Worm (Caenorhabditis elegans) whole organism, late embryonic: ENCODE measurements around the gene col-179.
A peak's percentile ranks its signal among the peaks of the same experiment; 100 is the strongest.

ENCODE experiments used
- C38D4.7 ChIP-seq: fragments of 200-800 bp; sonication (Bioruptor generic); optimal IDR thresholded peaks from 2 replicates; lab custom pipeline; 2018; ENCODE audit warnings: mild to moderate bottlenecking, missing genetic modification characterization, moderate library complexity, missing compliant biosample characterization
- K02D7.2 ChIP-seq: sonication (generic microtip); optimal IDR thresholded peaks from 2 replicates; lab custom pipeline; 2017; ENCODE audit warnings: mild to moderate bottlenecking, missing genetic modification characterization, missing compliant biosample characterization
- Y22D7AL.16 ChIP-seq: sonication (generic microtip); optimal IDR thresholded peaks from 2 replicates; lab custom pipeline; 2016; ENCODE audit warnings: missing genetic modification characterization, missing compliant biosample characterization
- ceh-24 ChIP-seq: sonication (generic microtip); optimal IDR thresholded peaks from 2 replicates; lab custom pipeline; 2016; ENCODE audit warnings: mild to moderate bottlenecking, missing genetic modification characterization, missing compliant biosample characterization
- ceh-6 ChIP-seq: fragments of 200-800 bp; sonication (Bioruptor generic); optimal IDR thresholded peaks from 2 replicates; lab custom pipeline; 2018; ENCODE audit warnings: mild to moderate bottlenecking, missing genetic modification characterization, missing compliant biosample characterization
- ceh-9 ChIP-seq: sonication (generic microtip); optimal IDR thresholded peaks from 2 replicates; lab custom pipeline; 2016; ENCODE audit warnings: mild to moderate bottlenecking, missing genetic modification characterization, inconsistent platforms, missing compliant biosample characterization
- dmd-4 ChIP-seq: sonication (generic microtip); optimal IDR thresholded peaks from 2 replicates; lab custom pipeline; 2016; ENCODE audit warnings: borderline replicate concordance, missing genetic modification characterization, missing compliant biosample characterization
- elt-2 ChIP-seq: sonication (generic microtip); optimal IDR thresholded peaks from 2 replicates; lab custom pipeline; 2016; ENCODE audit warnings: missing genetic modification reagents, missing genetic modification characterization, missing compliant biosample characterization
- elt-4 ChIP-seq: sonication (generic microtip); optimal IDR thresholded peaks from 2 replicates; lab custom pipeline; 2016; ENCODE audit warnings: missing genetic modification characterization, missing compliant biosample characterization
- ets-4 ChIP-seq: sonication (generic microtip); optimal IDR thresholded peaks from 2 replicates; lab custom pipeline; 2016; ENCODE audit warnings: missing genetic modification characterization, missing compliant biosample characterization
- fax-1 ChIP-seq: sonication (generic microtip); optimal IDR thresholded peaks from 2 replicates; lab custom pipeline; 2016; ENCODE audit warnings: missing genotype, missing genetic modification characterization, missing compliant biosample characterization
- hlh-13 ChIP-seq: fragments of 200-800 bp; sonication (Bioruptor generic); optimal IDR thresholded peaks from 2 replicates; lab custom pipeline; 2018; ENCODE audit warnings: mild to moderate bottlenecking, missing genetic modification characterization, missing compliant biosample characterization
- hlh-15 ChIP-seq: sonication (generic microtip); optimal IDR thresholded peaks from 2 replicates; lab custom pipeline; 2016; ENCODE audit warnings: missing genetic modification characterization, missing compliant biosample characterization
- lim-6 ChIP-seq: sonication (generic microtip); optimal IDR thresholded peaks from 2 replicates; lab custom pipeline; 2016; ENCODE audit warnings: missing genetic modification characterization, missing compliant biosample characterization
- lin-11 ChIP-seq: fragments of 200-800 bp; sonication (Bioruptor generic); optimal IDR thresholded peaks from 2 replicates; lab custom pipeline; 2018; ENCODE audit warnings: mild to moderate bottlenecking, missing genetic modification characterization, missing compliant biosample characterization
- nfya-1 ChIP-seq: sonication (generic microtip); optimal IDR thresholded peaks from 2 replicates; lab custom pipeline; 2017; ENCODE audit warnings: missing genetic modification characterization, mild to moderate bottlenecking, missing compliant biosample characterization, antibody characterized with exemption, moderate library complexity
- pha-4 ChIP-seq: fragments of 150-350 bp; optimal IDR thresholded peaks from 2 replicates; lab custom pipeline; 2018; ENCODE audit warnings: missing biosample characterization, missing genetic modification reagents, missing genetic modification characterization
- pros-1 ChIP-seq: fragments of 150-350 bp; optimal IDR thresholded peaks from 2 replicates; lab custom pipeline; 2014; ENCODE audit warnings: missing biosample characterization, missing genetic modification reagents, missing genetic modification characterization
- sox-4 ChIP-seq: sonication (generic microtip); optimal IDR thresholded peaks from 2 replicates; lab custom pipeline; 2017; ENCODE audit warnings: mild to moderate bottlenecking, missing genetic modification characterization, inconsistent platforms, missing compliant biosample characterization
- syd-9 ChIP-seq: sonication (generic microtip); optimal IDR thresholded peaks from 2 replicates; lab custom pipeline; 2016; ENCODE audit warnings: mild to moderate bottlenecking, missing genetic modification characterization, moderate library complexity, missing compliant biosample characterization
- unc-3 ChIP-seq, 2 experiments: fragments of 200-800 bp in 1 of 2; sonication (Bioruptor generic) in 1 of 2; sonication (generic microtip) in 1 of 2; conservative IDR thresholded peaks in 1 of 2; optimal IDR thresholded peaks in 1 of 2; 2 replicates each; pipeline versions ENCODE4 v1.3.6 to Lab custom; 2016 to 2022; ENCODE audit warnings: missing compliant biosample characterization in 2 of 2, missing genetic modification characterization in 2 of 2, missing genetic modification reagents in 1 of 2
- unc-55 ChIP-seq: sonication (generic microtip); optimal IDR thresholded peaks from 2 replicates; lab custom pipeline; 2017; ENCODE audit warnings: missing biosample characterization, missing genetic modification reagents, missing genetic modification characterization
- unc-86 ChIP-seq: sonication (generic microtip); optimal IDR thresholded peaks from 2 replicates; lab custom pipeline; 2016; ENCODE audit warnings: missing genetic modification characterization, missing compliant biosample characterization

Gene col-179

DNA sequence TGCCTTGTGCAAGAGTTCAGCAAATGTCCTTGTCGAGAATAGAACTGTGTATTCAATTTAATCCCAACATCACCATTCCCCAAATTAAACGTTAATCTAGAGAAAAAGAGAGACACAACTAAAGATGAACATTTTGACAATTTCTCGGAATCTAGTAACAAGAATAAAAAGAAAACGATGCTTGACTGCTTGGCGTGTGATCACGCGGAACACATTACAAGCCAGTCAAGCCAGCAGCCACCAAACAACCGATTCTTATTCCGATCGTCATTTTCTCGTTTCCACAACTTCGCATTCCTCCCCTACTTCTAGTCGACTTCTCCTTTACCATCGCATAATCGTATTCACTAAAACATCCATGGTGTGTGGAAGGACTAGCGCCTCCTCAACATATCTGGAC is 48.1 kb downstream of the col-179 start:
- no peak for TF ChIP-seq unc-86
- no peak for TF ChIP-seq unc-55 (GFP tag; lab: Kevin White, UChicago)
- TF ChIP-seq nfya-1 (tag; lab: Kevin White, UChicago), result no peak
- TF ChIP-seq syd-9 (tag; lab: Kevin White, UChicago), result no peak
- TF ChIP-seq sox-4 (tag; lab: Kevin White, UChicago), result no peak
- TF ChIP-seq pros-1, result no peak
- no peak for TF ChIP-seq dmd-4
- no peak for TF ChIP-seq ceh-6 (GFP tag; lab: Kevin White, UChicago)
- TF ChIP-seq K02D7.2, result no peak
- TF ChIP-seq elt-2, result no peak
- no peak for TF ChIP-seq C38D4.7 (GFP tag; lab: Kevin White, UChicago)
- TF ChIP-seq ceh-24 (tag; lab: Kevin White, UChicago), result no peak
- no peak for TF ChIP-seq unc-3 (GFP tag; conservative IDR thresholded peaks at IDR 0.05; lab: Robert Waterston, UW)
- TF ChIP-seq unc-3 (tag; optimal IDR thresholded peaks at IDR 0.05; lab: Kevin White, UChicago), result no peak
- TF ChIP-seq lin-11, result no peak

DNA sequence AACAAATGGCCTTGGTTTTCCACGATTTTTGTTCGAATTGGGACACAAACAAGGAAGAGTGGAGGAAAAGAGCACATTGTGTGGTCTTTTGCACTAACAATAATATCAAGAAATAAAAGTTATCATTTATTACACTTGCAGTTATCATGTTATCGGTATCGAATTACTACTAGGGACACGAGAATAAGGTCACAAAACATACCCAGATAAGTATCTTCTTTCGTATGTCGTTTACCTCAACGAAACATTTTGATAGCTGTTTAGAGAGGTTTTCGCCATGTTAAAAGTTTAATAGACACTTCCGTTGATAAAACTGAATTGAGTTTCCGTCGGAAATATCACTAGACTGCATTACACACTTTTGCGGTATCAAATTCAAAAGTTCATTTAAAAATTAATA is 49.7 kb downstream of the col-179 start:
- TF ChIP-seq fax-1 (tag; lab: Kevin White, UChicago), result no peak
- peak; percentile 83 for TF ChIP-seq elt-2

DNA sequence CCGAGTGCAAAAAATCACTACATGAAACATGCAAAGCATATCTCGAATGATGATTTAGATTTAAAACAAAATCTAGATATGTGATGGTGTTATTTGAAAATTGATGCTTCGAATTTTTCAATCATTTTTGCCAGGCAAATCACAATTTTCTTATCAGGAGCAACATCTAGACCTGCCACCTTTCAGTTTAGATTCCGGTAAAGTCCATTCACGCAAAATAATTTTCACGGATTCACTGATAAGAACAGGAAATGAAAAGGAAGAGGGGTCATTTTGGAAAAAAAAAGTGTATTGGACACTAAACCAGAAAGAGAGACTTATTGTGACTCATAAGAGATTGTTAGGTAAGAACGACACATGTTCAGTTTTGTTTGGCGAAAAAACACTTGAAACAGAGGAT is 50.7 kb downstream of the col-179 start:
- TF ChIP-seq ceh-9 (tag; lab: Kevin White, UChicago) (no peak), unc-55 (GFP tag; lab: Kevin White, UChicago) (no peak), fax-1 (tag; lab: Kevin White, UChicago) (no peak), hlh-15 (tag; lab: Kevin White, UChicago) (no peak), ets-4 (no peak), lim-6 (tag; lab: Kevin White, UChicago) (no peak), pha-4 (no peak), hlh-13 (GFP tag; lab: Kevin White, UChicago) (no peak), elt-4 (tag; lab: Kevin White, UChicago) (no peak), nfya-1 (tag; lab: Kevin White, UChicago) (no peak), Y22D7AL.16 (no peak)
